Fruit fly (Drosophila melanogaster) whole organism, embryonic: ENCODE data around the gene bb8.

ENCODE experiments used
- Abd-B ChIP-seq: fragments of 200-800 bp; sonication (Bioruptor generic); optimal IDR thresholded peaks from 2 replicates; lab custom pipeline; 2018; ENCODE audit warnings: missing biosample characterization, mild to moderate bottlenecking, missing genetic modification characterization, moderate library complexity
- BtbVII ChIP-seq: fragments of 200-800 bp; sonication (Bioruptor generic); optimal IDR thresholded peaks from 3 replicates; lab custom pipeline; 2017; ENCODE audit warnings: missing biosample characterization, mild to moderate bottlenecking, missing genetic modification characterization
- CG10321 ChIP-seq: fragments of 200-800 bp; sonication (Bioruptor generic); IDR thresholded peaks from 2 replicates; pipeline ENCODE4 v1.3.6; 2022; ENCODE audit warnings: missing biosample characterization, missing genetic modification characterization
- CG11247 ChIP-seq: fragments of 200-800 bp; sonication (Bioruptor generic); IDR thresholded peaks from 2 replicates; pipeline ENCODE4 v1.3.6; 2022; ENCODE audit warnings: missing biosample characterization, missing genetic modification characterization
- CG11560 ChIP-seq: fragments of 200-800 bp; sonication (Bioruptor generic); IDR thresholded peaks from 3 replicates; pipeline ENCODE4 v1.3.6; 2022; ENCODE audit warnings: missing biosample characterization, missing genetic modification characterization
- CG12219 ChIP-seq: fragments of 200-800 bp; sonication (Bioruptor generic); optimal IDR thresholded peaks from 3 replicates; lab custom pipeline; 2018; ENCODE audit warnings: missing biosample characterization, mild to moderate bottlenecking, missing genetic modification characterization
- CG12744 ChIP-seq: fragments of 200-800 bp; sonication (Bioruptor generic); optimal IDR thresholded peaks from 2 replicates; lab custom pipeline; 2016; ENCODE audit warnings: missing biosample characterization, missing genetic modification characterization
- CG13775 ChIP-seq: fragments of 200-800 bp; sonication (Bioruptor generic); optimal IDR thresholded peaks from 3 replicates; lab custom pipeline; 2017; ENCODE audit warnings: missing biosample characterization, mild to moderate bottlenecking, missing genetic modification characterization
- CG15601 ChIP-seq: fragments of 200-800 bp; sonication (Bioruptor generic); optimal IDR thresholded peaks from 3 replicates; lab custom pipeline; 2019; ENCODE audit warnings: missing biosample characterization, mild to moderate bottlenecking, missing genetic modification characterization, moderate library complexity
- CG1603 ChIP-seq: fragments of 200-800 bp; sonication (Bioruptor generic); optimal IDR thresholded peaks from 2 replicates; lab custom pipeline; 2019; ENCODE audit warnings: missing biosample characterization, mild to moderate bottlenecking, missing genetic modification characterization, moderate library complexity
- CG18262 ChIP-seq: fragments of 200-800 bp; optimal IDR thresholded peaks from 3 replicates; lab custom pipeline; 2019; ENCODE audit warnings: missing biosample characterization, mild to moderate bottlenecking, missing genetic modification characterization, moderate library complexity
- CG2875 ChIP-seq: fragments of 200-800 bp; sonication (Bioruptor generic); optimal IDR thresholded peaks from 2 replicates; lab custom pipeline; 2017; ENCODE audit warnings: missing biosample characterization, mild to moderate bottlenecking, missing genetic modification characterization, missing genetic modification reagents
- CG30431 ChIP-seq: fragments of 200-800 bp; sonication (Bioruptor generic); optimal IDR thresholded peaks from 2 replicates; lab custom pipeline; 2017; ENCODE audit warnings: missing biosample characterization, missing genetic modification characterization
- CG4730 ChIP-seq: fragments of 200-800 bp; sonication (Bioruptor generic); IDR thresholded peaks from 2 replicates; pipeline ENCODE4 v1.3.6; 2022; ENCODE audit warnings: missing biosample characterization, missing genetic modification characterization
- CG4820 ChIP-seq: fragments of 200-800 bp; sonication (Bioruptor generic); optimal IDR thresholded peaks from 3 replicates; lab custom pipeline; 2016; ENCODE audit warnings: missing biosample characterization, missing genetic modification characterization
- CG7357 ChIP-seq: fragments of 200-800 bp; sonication (Bioruptor generic); IDR thresholded peaks from 3 replicates; pipeline ENCODE4 v1.3.6; 2022; ENCODE audit warnings: missing biosample characterization, missing genetic modification characterization
- CG7786 ChIP-seq: fragments of 200-800 bp; sonication (Bioruptor generic); optimal IDR thresholded peaks from 2 replicates; lab custom pipeline; 2016; ENCODE audit warnings: missing biosample characterization, missing genetic modification characterization
- CG7963 ChIP-seq: fragments of 200-800 bp; sonication (Bioruptor generic); IDR thresholded peaks from 3 replicates; pipeline ENCODE4 v1.3.6; 2022; ENCODE audit warnings: missing biosample characterization, missing genetic modification characterization; ENCODE audit not compliant: partially characterized antibody
- D ChIP-seq, 2 experiments: fragments of 200-800 bp in 1 of 2; fragments of >200 bp in 1 of 2; sonication (Bioruptor generic) in 1 of 2; optimal IDR thresholded peaks; 2 replicates in 1 of 2; 3 replicates in 1 of 2; lab custom pipeline; 2017; ENCODE audit warnings: mild to moderate bottlenecking in 1 of 2, missing biosample characterization in 1 of 2, missing genetic modification characterization in 1 of 2, missing genetic modification reagents in 1 of 2
- E2f1 ChIP-seq: fragments of 200-800 bp; sonication (Bioruptor generic); IDR thresholded peaks from 2 replicates; pipeline ENCODE4 v1.3.6; 2022; ENCODE audit warnings: missing biosample characterization, missing genetic modification characterization
- Ets97D ChIP-seq: fragments of 200-800 bp; sonication (Bioruptor generic); optimal IDR thresholded peaks from 3 replicates; lab custom pipeline; 2016; ENCODE audit warnings: missing biosample characterization, missing genetic modification characterization
- Fer2 ChIP-seq: fragments of 200-800 bp; sonication (Bioruptor generic); optimal IDR thresholded peaks from 2 replicates; lab custom pipeline; 2018; ENCODE audit warnings: missing biosample characterization, mild to moderate bottlenecking, missing genetic modification characterization, moderate library complexity
- Gug ChIP-seq: fragments of 200-800 bp; sonication (Bioruptor generic); IDR thresholded peaks from 4 replicates; pipeline ENCODE4 v1.3.6; 2022; ENCODE audit warnings: missing biosample characterization, missing genetic modification characterization
- H15 ChIP-seq: fragments of 200-800 bp; sonication (Bioruptor generic); IDR thresholded peaks from 3 replicates; pipeline ENCODE4 v1.3.6; 2022; ENCODE audit warnings: missing biosample characterization, missing genetic modification characterization
- H2.0 ChIP-seq: fragments of 200-800 bp; sonication (Bioruptor generic); IDR thresholded peaks from 2 replicates; pipeline ENCODE4 v1.3.6; 2022; ENCODE audit warnings: missing biosample characterization, missing genetic modification characterization
- Lim3 ChIP-seq: fragments of 200-800 bp; sonication (Bioruptor generic); IDR thresholded peaks from 2 replicates; pipeline ENCODE4 v1.3.6; 2022; ENCODE audit warnings: missing biosample characterization, missing genetic modification characterization
- MBD-R2 ChIP-seq: fragments of 200-800 bp; sonication (Bioruptor generic); IDR thresholded peaks from 2 replicates; pipeline ENCODE4 v1.3.6; 2022; ENCODE audit warnings: missing biosample characterization, missing genetic modification characterization
- Myb ChIP-seq: fragments of 200-800 bp; sonication (Bioruptor generic); optimal IDR thresholded peaks from 2 replicates; lab custom pipeline; 2016; ENCODE audit warnings: missing biosample characterization, missing genetic modification characterization
- Nf-YA ChIP-seq: fragments of 200-800 bp; sonication (Bioruptor generic); IDR thresholded peaks from 2 replicates; pipeline ENCODE4 v1.3.6; 2022; ENCODE audit warnings: missing biosample characterization, missing genetic modification characterization
- Oaz ChIP-seq: fragments of 200-800 bp; sonication (Bioruptor generic); IDR thresholded peaks from 2 replicates; pipeline ENCODE4 v1.3.6; 2022; ENCODE audit warnings: missing biosample characterization, missing genetic modification characterization
- al ChIP-seq: fragments of 200-800 bp; sonication (Bioruptor generic); IDR thresholded peaks from 2 replicates; pipeline ENCODE4 v1.3.6; 2022; ENCODE audit warnings: missing biosample characterization, missing genetic modification characterization
- ato ChIP-seq: fragments of 200-800 bp; sonication (Bioruptor generic); IDR thresholded peaks from 2 replicates; pipeline ENCODE4 v1.3.6; 2022; ENCODE audit warnings: missing biosample characterization, missing genetic modification characterization; ENCODE audit not compliant: partially characterized antibody
- az2 ChIP-seq: fragments of 200-800 bp; sonication (Bioruptor generic); optimal IDR thresholded peaks from 3 replicates; lab custom pipeline; 2016; ENCODE audit warnings: missing biosample characterization, missing genetic modification characterization
- cas ChIP-seq: fragments of 200-800 bp; sonication (Bioruptor generic); IDR thresholded peaks from 2 replicates; pipeline ENCODE4 v1.3.6; 2022; ENCODE audit warnings: missing biosample characterization, missing genetic modification characterization
- dmrt11E ChIP-seq: fragments of 200-800 bp; sonication (Bioruptor generic); optimal IDR thresholded peaks from 3 replicates; lab custom pipeline; 2018; ENCODE audit warnings: missing biosample characterization, mild to moderate bottlenecking, missing genetic modification characterization, moderate library complexity
- dysf ChIP-seq: fragments of 200-800 bp; sonication (Bioruptor generic); IDR thresholded peaks from 3 replicates; pipeline ENCODE4 v1.3.6; 2022; ENCODE audit warnings: missing biosample characterization, missing genetic modification characterization
- exex ChIP-seq: fragments of 200-800 bp; sonication (Bioruptor generic); optimal IDR thresholded peaks from 4 replicates; lab custom pipeline; 2018; ENCODE audit warnings: missing biosample characterization, mild to moderate bottlenecking, missing genetic modification characterization, moderate library complexity
- fd64A ChIP-seq: fragments of 200-800 bp; sonication (Bioruptor generic); optimal IDR thresholded peaks from 3 replicates; lab custom pipeline; 2018; ENCODE audit warnings: missing biosample characterization, mild to moderate bottlenecking, missing genetic modification characterization
- lilli ChIP-seq: fragments of 200-800 bp; sonication (Bioruptor generic); optimal IDR thresholded peaks from 3 replicates; lab custom pipeline; 2016; ENCODE audit warnings: missing biosample characterization, missing genetic modification characterization
- lov ChIP-seq, 2 experiments: fragments of 200-800 bp in 1 of 2; fragments of >200 bp in 1 of 2; sonication (Bioruptor generic) in 1 of 2; IDR thresholded peaks in 1 of 2; optimal IDR thresholded peaks in 1 of 2; 2 replicates in 1 of 2; 3 replicates in 1 of 2; pipeline versions ENCODE4 v1.3.6 to Lab custom; 2017 to 2022; ENCODE audit warnings: missing biosample characterization in 1 of 2, missing genetic modification characterization in 1 of 2
- ranshi ChIP-seq: fragments of 200-800 bp; sonication (Bioruptor generic); IDR thresholded peaks from 2 replicates; pipeline ENCODE4 v1.3.6; 2022; ENCODE audit warnings: missing biosample characterization, missing genetic modification characterization
- row ChIP-seq: fragments of 200-800 bp; sonication (Bioruptor generic); IDR thresholded peaks from 3 replicates; pipeline ENCODE4 v1.3.6; 2022; ENCODE audit warnings: missing biosample characterization, missing genetic modification characterization
- salm ChIP-seq: fragments of 200-800 bp; sonication (Bioruptor generic); optimal IDR thresholded peaks from 2 replicates; lab custom pipeline; 2018; ENCODE audit warnings: missing biosample characterization, mild to moderate bottlenecking, missing genetic modification characterization
- ssp ChIP-seq: fragments of 200-800 bp; sonication (Bioruptor generic); IDR thresholded peaks from 2 replicates; pipeline ENCODE4 v1.3.6; 2022; ENCODE audit warnings: missing biosample characterization, missing genetic modification characterization
- stc ChIP-seq: fragments of 200-800 bp; sonication (Bioruptor generic); IDR thresholded peaks from 2 replicates; pipeline ENCODE4 v1.3.6; 2022; ENCODE audit warnings: missing biosample characterization, missing genetic modification characterization
- tap ChIP-seq: fragments of 200-800 bp; optimal IDR thresholded peaks from 3 replicates; lab custom pipeline; 2019; ENCODE audit warnings: missing biosample characterization, mild to moderate bottlenecking, missing genetic modification characterization, moderate library complexity
- wek ChIP-seq: fragments of 200-800 bp; sonication (Bioruptor generic); optimal IDR thresholded peaks from 3 replicates; lab custom pipeline; 2018; ENCODE audit warnings: missing biosample characterization, mild to moderate bottlenecking, missing genetic modification characterization, moderate library complexity
- yki ChIP-seq: fragments of >200 bp; optimal IDR thresholded peaks from 3 replicates; lab custom pipeline; 2018
- zf30C ChIP-seq: fragments of 200-800 bp; sonication (Bioruptor generic); optimal IDR thresholded peaks from 3 replicates; lab custom pipeline; 2018; ENCODE audit warnings: missing biosample characterization, mild to moderate bottlenecking, missing genetic modification characterization
- zfh2 ChIP-seq: fragments of 200-800 bp; sonication (Bioruptor generic); optimal IDR thresholded peaks from 2 replicates; lab custom pipeline; 2016; ENCODE audit warnings: missing biosample characterization, missing genetic modification characterization

The bb8 gene

DNA sequence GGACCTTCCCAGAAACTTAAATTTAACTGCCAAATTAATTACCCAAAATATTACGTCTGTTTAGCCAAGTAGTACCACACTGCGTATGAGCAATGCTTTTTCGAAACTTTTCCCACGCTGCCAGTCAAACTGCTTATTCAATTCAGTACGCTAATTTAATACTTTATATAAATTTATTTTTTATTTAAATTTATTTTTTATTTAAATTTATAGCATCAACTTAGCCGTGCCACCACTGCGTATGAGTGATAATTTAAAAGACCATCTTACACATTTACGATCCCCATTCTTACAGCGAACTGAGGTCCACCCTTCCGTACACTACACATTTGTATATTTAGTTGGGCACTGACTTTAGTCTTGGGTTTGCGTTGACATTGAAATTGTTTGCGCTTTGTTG, 45.6 kb upstream of the bb8 start (continued):
- TF ChIP-seq lilli (GFP tag; lab: Kevin White, UChicago) (peak; percentile 38), yki (lab: Kevin White, UChicago) (no peak), CG18262 (tag; lab: Kevin White, UChicago) (peak; percentile 50), CG2875 (peak; percentile 27), salm (tag; lab: Kevin White, UChicago) (peak; percentile 56), CG1603 (tag; lab: Kevin White, UChicago) (no peak), exex (tag; lab: Kevin White, UChicago) (peak; percentile 62), wek (GFP tag; lab: Kevin White, UChicago) (no peak), CG13775 (GFP tag; lab: Kevin White, UChicago) (peak; percentile 83), CG12744 (GFP tag; lab: Kevin White, UChicago) (no peak), CG12219 (GFP tag; lab: Kevin White, UChicago) (peak; percentile 47), lov (optimal IDR thresholded peaks at IDR 0.05; lab: Kevin White, UChicago) (no peak), lov (GFP tag; IDR thresholded peaks at IDR 0.05; lab: Robert Waterston, UW) (no peak), CG7357 (GFP tag; lab: Robert Waterston, UW) (peak; percentile 59), Ets97D (GFP tag; lab: Kevin White, UChicago) (no peak), cas (GFP tag; lab: Robert Waterston, UW) (peak; percentile 56), Abd-B (GFP tag; lab: Kevin White, UChicago) (peak; percentile 77), BtbVII (GFP tag; lab: Kevin White, UChicago) (peak; percentile 94), Oaz (GFP tag; lab: Robert Waterston, UW) (no peak), zf30C (GFP tag; lab: Kevin White, UChicago) (no peak), CG7786 (GFP tag; lab: Kevin White, UChicago) (no peak), az2 (GFP tag; lab: Kevin White, UChicago) (peak; percentile 54), CG10321 (GFP tag; lab: Robert Waterston, UW) (no peak), stc (GFP tag; lab: Robert Waterston, UW) (peak; percentile 53; the same call in 1 of the 2 replicates), CG15601 (peak; percentile 5), CG4730 (GFP tag; lab: Robert Waterston, UW) (0 out of 2 replicates have a peak, but pooled peaks have one; percentile 54), H15 (GFP tag; lab: Robert Waterston, UW) (0 out of 3 replicates have a peak, but pooled peaks have one; percentile 20), CG7963 (no peak), Myb (GFP tag; lab: Kevin White, UChicago) (no peak), Nf-YA (GFP tag; lab: Robert Waterston, UW) (no peak), ssp (no peak), row (GFP tag; lab: Robert Waterston, UW) (peak; percentile 76), CG30431 (GFP tag; lab: Kevin White, UChicago) (peak; percentile 51), ranshi (GFP tag; lab: Robert Waterston, UW) (peak; percentile 53; the same call in 1 of the 2 replicates), D (optimal IDR thresholded peaks at IDR 0.05; lab: Kevin White, UChicago) (no peak), D (GFP tag; optimal IDR thresholded peaks at IDR 0.05; lab: Kevin White, UChicago) (peak; percentile 62), dmrt11E (peak; percentile 43), H2.0 (GFP tag; lab: Robert Waterston, UW) (peak; percentile 36), zfh2 (GFP tag; lab: Kevin White, UChicago) (peak; percentile 16), dysf (GFP tag; lab: Robert Waterston, UW) (peak; percentile 84; the same call in 2 of the 3 replicates), MBD-R2 (GFP tag; lab: Robert Waterston, UW) (peak; percentile 45; the same call in 1 of the 2 replicates), al (GFP tag; lab: Robert Waterston, UW) (peak; percentile 76), ato (GFP tag; lab: Robert Waterston, UW) (no peak), fd64A (GFP tag; lab: Kevin White, UChicago) (no peak), Fer2 (peak; percentile 71), CG4820 (GFP tag; lab: Kevin White, UChicago) (peak; percentile 25), CG11247 (peak; percentile 67; the same call in 1 of the 2 replicates), E2f1 (GFP tag; lab: Robert Waterston, UW) (peak; percentile 48; the same call in 1 of the 2 replicates), Gug (GFP tag; lab: Robert Waterston, UW) (peak; percentile 22; the same call in 1 of the 4 replicates), tap (tag; lab: Kevin White, UChicago) (peak; percentile 67), Lim3 (no peak), CG11560 (tag; lab: Robert Waterston, UW) (0 out of 3 replicates have a peak, but pooled peaks have one; percentile 31)
